Worm (Caenorhabditis elegans) whole organism, early embryonic: ENCODE results near the gene sre-35.

ENCODE experiments used
- B0310.2 ChIP-seq: sonication (generic microtip); optimal IDR thresholded peaks from 2 replicates; lab custom pipeline; 2016; ENCODE audit warnings: mild to moderate bottlenecking, missing genetic modification characterization, missing compliant biosample characterization
- F13C5.2 ChIP-seq: sonication (generic microtip); optimal IDR thresholded peaks from 2 replicates; lab custom pipeline; 2017; ENCODE audit warnings: mild to moderate bottlenecking, missing genetic modification characterization, inconsistent platforms, missing compliant biosample characterization
- aly-1 ChIP-seq: sonication (generic microtip); optimal IDR thresholded peaks from 2 replicates; lab custom pipeline; 2016; ENCODE audit warnings: missing genetic modification characterization, missing compliant biosample characterization
- ama-1 ChIP-seq: fragments of 150-350 bp; optimal IDR thresholded peaks from 2 replicates; lab custom pipeline; 2014
- ceh-13 ChIP-seq: fragments of 200-800 bp; sonication (Bioruptor generic); optimal IDR thresholded peaks from 2 replicates; lab custom pipeline; 2018; ENCODE audit warnings: mild to moderate bottlenecking, missing genetic modification characterization, missing compliant biosample characterization
- ceh-36 ChIP-seq: sonication (generic microtip); optimal IDR thresholded peaks from 2 replicates; lab custom pipeline; 2016; ENCODE audit warnings: missing genetic modification characterization, inconsistent platforms, missing compliant biosample characterization
- ets-7 ChIP-seq: sonication (generic microtip); optimal IDR thresholded peaks from 2 replicates; lab custom pipeline; 2016; ENCODE audit warnings: missing genotype, missing genetic modification characterization, missing compliant biosample characterization
- flt-1 ChIP-seq: fragments of 200-800 bp; sonication (Bioruptor generic); IDR thresholded peaks from 2 replicates; pipeline ENCODE4 v1.3.6; 2022; ENCODE audit warnings: missing genetic modification characterization, missing compliant biosample characterization
- hmbx-1 ChIP-seq: sonication (generic microtip); optimal IDR thresholded peaks from 2 replicates; lab custom pipeline; 2016; ENCODE audit warnings: mild to moderate bottlenecking, missing genetic modification characterization, missing compliant biosample characterization
- hmg-4 ChIP-seq: fragments of 200-800 bp; sonication (Bioruptor generic); optimal IDR thresholded peaks from 2 replicates; lab custom pipeline; 2018; ENCODE audit warnings: mild to moderate bottlenecking, missing genetic modification characterization, missing compliant biosample characterization
- hnd-1 ChIP-seq: sonication (generic microtip); optimal IDR thresholded peaks from 2 replicates; lab custom pipeline; 2016; ENCODE audit warnings: missing genetic modification characterization, missing compliant biosample characterization
- pes-1 ChIP-seq: fragments of 200-800 bp; sonication (Bioruptor generic); IDR thresholded peaks from 2 replicates; pipeline ENCODE4 v1.3.6; 2022; ENCODE audit warnings: missing genetic modification reagents, missing genetic modification characterization, missing compliant biosample characterization
- scrt-1 ChIP-seq: fragments of 200-800 bp; sonication (Bioruptor generic); IDR thresholded peaks from 2 replicates; pipeline ENCODE4 v1.3.6; 2022; ENCODE audit warnings: missing genetic modification characterization, missing compliant biosample characterization
- sea-1 ChIP-seq: fragments of 200-800 bp; sonication (Bioruptor generic); conservative IDR thresholded peaks from 2 replicates; pipeline ENCODE4 v1.3.6; 2022; ENCODE audit warnings: missing genetic modification characterization, missing compliant biosample characterization
- tbx-11 ChIP-seq: fragments of 200-800 bp; sonication (Bioruptor generic); IDR thresholded peaks from 2 replicates; pipeline ENCODE4 v1.3.6; 2022; ENCODE audit warnings: missing genetic modification characterization, missing compliant biosample characterization
- tbx-37 ChIP-seq: fragments of 200-800 bp; sonication (Bioruptor generic); conservative IDR thresholded peaks from 2 replicates; pipeline ENCODE4 v1.3.6; 2022; ENCODE audit warnings: missing genetic modification reagents, missing genetic modification characterization, missing compliant biosample characterization
- tra-4 ChIP-seq: sonication (generic microtip); optimal IDR thresholded peaks from 2 replicates; lab custom pipeline; 2017; ENCODE audit warnings: missing genetic modification characterization, missing compliant biosample characterization

sre-35 gene

ce11 chrII:12425644-12426222, 26.9 kb downstream of the sre-35 start, which contains the start of gene daf-22:
daf-22 (minus strand) TSS chrII:12425694.
- TF ChIP-seq flt-1 (GFP tag; lab: Robert Waterston, UW) (no peak), pes-1 (GFP tag; lab: Robert Waterston, UW) (no peak), ama-1 (no peak), F13C5.2 (no peak), scrt-1 (no peak), tra-4 (tag; lab: Kevin White, UChicago) (no peak), hnd-1 (tag; lab: Kevin White, UChicago) (no peak), hmg-4 (GFP tag; lab: Kevin White, UChicago) (no peak), tbx-11 (GFP tag; lab: Robert Waterston, UW) (no peak), aly-1 (tag; lab: Kevin White, UChicago) (no peak), B0310.2 (tag; lab: Kevin White, UChicago) (no peak), hmbx-1 (tag; lab: Kevin White, UChicago) (no peak)

ce11 chrII:12420486-12420885, 32.2 kb downstream of the sre-35 start, which contains the start of gene sre-26:
sre-26 (minus strand) TSS chrII:12420586.
- TF ChIP-seq ets-7 (tag; lab: Kevin White, UChicago) (no peak), sea-1 (GFP tag; lab: Robert Waterston, UW) (no peak), aly-1 (tag; lab: Kevin White, UChicago) (no peak), hmg-4 (GFP tag; lab: Kevin White, UChicago) (no peak), flt-1 (GFP tag; lab: Robert Waterston, UW) (no peak), tra-4 (tag; lab: Kevin White, UChicago) (no peak), scrt-1 (no peak)

ce11 chrII:12417996-12418395, 34.7 kb downstream of the sre-35 start:
- TF ChIP-seq hnd-1 (tag; lab: Kevin White, UChicago) (no peak), scrt-1 (no peak), ama-1 (no peak), tbx-11 (GFP tag; lab: Robert Waterston, UW) (no peak), pes-1 (GFP tag; lab: Robert Waterston, UW) (no peak), tbx-37 (GFP tag; lab: Robert Waterston, UW) (no peak), ets-7 (tag; lab: Kevin White, UChicago) (no peak), hmbx-1 (tag; lab: Kevin White, UChicago) (no peak), F13C5.2 (no peak), aly-1 (tag; lab: Kevin White, UChicago) (no peak), ceh-36 (tag; lab: Kevin White, UChicago) (no peak), flt-1 (GFP tag; lab: Robert Waterston, UW) (no peak), hmg-4 (GFP tag; lab: Kevin White, UChicago) (no peak)

- TF ChIP-seq aly-1 (tag; lab: Kevin White, UChicago) (no peak), B0310.2 (tag; lab: Kevin White, UChicago) (no peak), tra-4 (tag; lab: Kevin White, UChicago) (no peak), ceh-13 (GFP tag; lab: Kevin White, UChicago) (no peak), hmbx-1 (tag; lab: Kevin White, UChicago) (no peak), ama-1 (no peak), ets-7 (tag; lab: Kevin White, UChicago) (no peak), tbx-11 (GFP tag; lab: Robert Waterston, UW) (no peak), hmg-4 (GFP tag; lab: Kevin White, UChicago) (no peak), scrt-1 (no peak), tbx-37 (GFP tag; lab: Robert Waterston, UW) (no peak), sea-1 (GFP tag; lab: Robert Waterston, UW) (no peak)
Observed at ce11 chrII:12417514-12417913, 35.1 kb downstream of the sre-35 start, which contains the start of gene sre-27. sre-27 (minus strand) TSS chrII:12417614.

ce11 chrII:12414805-12415204, 37.8 kb downstream of the sre-35 start, which contains the start of gene Y57A10C.11:
Y57A10C.11 (minus strand) TSS chrII:12414905.
- TF ChIP-seq pes-1 (GFP tag; lab: Robert Waterston, UW) (no peak), ceh-13 (GFP tag; lab: Kevin White, UChicago) (no peak), aly-1 (tag; lab: Kevin White, UChicago) (no peak), ceh-36 (tag; lab: Kevin White, UChicago) (no peak), B0310.2 (tag; lab: Kevin White, UChicago) (no peak), tbx-11 (GFP tag; lab: Robert Waterston, UW) (no peak), hmbx-1 (tag; lab: Kevin White, UChicago) (no peak), flt-1 (GFP tag; lab: Robert Waterston, UW) (no peak), ama-1 (no peak), ets-7 (tag; lab: Kevin White, UChicago) (no peak), sea-1 (GFP tag; lab: Robert Waterston, UW) (no peak), hnd-1 (tag; lab: Kevin White, UChicago) (no peak), hmg-4 (GFP tag; lab: Kevin White, UChicago) (no peak), tbx-37 (GFP tag; lab: Robert Waterston, UW) (no peak), tra-4 (tag; lab: Kevin White, UChicago) (no peak), scrt-1 (no peak)

ce11 chrII:12412417-12412816, 40.2 kb downstream of the sre-35 start, which contains the start of gene Y57A10C.1:
Y57A10C.1 (minus strand) TSS chrII:12412517.
- TF ChIP-seq ama-1 (no peak), tra-4 (tag; lab: Kevin White, UChicago) (no peak), flt-1 (GFP tag; lab: Robert Waterston, UW) (no peak), hmbx-1 (tag; lab: Kevin White, UChicago) (no peak), hnd-1 (tag; lab: Kevin White, UChicago) (no peak), ets-7 (tag; lab: Kevin White, UChicago) (no peak), pes-1 (GFP tag; lab: Robert Waterston, UW) (no peak), tbx-11 (GFP tag; lab: Robert Waterston, UW) (no peak), sea-1 (GFP tag; lab: Robert Waterston, UW) (no peak), ceh-13 (GFP tag; lab: Kevin White, UChicago) (no peak), F13C5.2 (no peak)

- TF ChIP-seq ceh-36 (tag; lab: Kevin White, UChicago) (no peak), aly-1 (tag; lab: Kevin White, UChicago) (no peak), B0310.2 (tag; lab: Kevin White, UChicago) (no peak)
Observed at ce11 chrII:12410107-12410506, 42.5 kb downstream of the sre-35 start, which contains the start of gene F57G9.3. F57G9.3 (minus strand) TSS chrII:12410207.
